Fruit fly (Drosophila melanogaster) whole organism, embryonic: ENCODE results near the gene CheA7a.
A peak's percentile ranks its signal among the peaks of the same experiment; 100 is the strongest.

Source experiments
- CG11247 ChIP-seq: fragments of 200-800 bp; sonication (Bioruptor generic); IDR thresholded peaks from 2 replicates; pipeline ENCODE4 v1.3.6; 2022; ENCODE audit warnings: missing biosample characterization, missing genetic modification characterization
- CG11398 ChIP-seq: fragments of 200-800 bp; sonication (Bioruptor generic); optimal IDR thresholded peaks from 2 replicates; lab custom pipeline; 2016; ENCODE audit warnings: missing biosample characterization, missing genetic modification characterization
- CG11504 ChIP-seq: fragments of 200-800 bp; sonication (Bioruptor generic); optimal IDR thresholded peaks from 3 replicates; lab custom pipeline; 2019; ENCODE audit warnings: missing biosample characterization, mild to moderate bottlenecking, missing genetic modification characterization, moderate library complexity
- CG13424 ChIP-seq: fragments of 200-800 bp; sonication (Bioruptor generic); optimal IDR thresholded peaks from 2 replicates; lab custom pipeline; 2019; ENCODE audit warnings: missing biosample characterization, mild to moderate bottlenecking, missing genetic modification characterization, moderate library complexity
- CG15514 ChIP-seq: fragments of 200-800 bp; sonication (Bioruptor generic); optimal IDR thresholded peaks from 3 replicates; lab custom pipeline; 2017; ENCODE audit warnings: missing biosample characterization, missing genetic modification characterization, mild to moderate bottlenecking, moderate library complexity, missing genetic modification reagents
- CG15696 ChIP-seq: fragments of 200-800 bp; sonication (Bioruptor generic); optimal IDR thresholded peaks from 2 replicates; lab custom pipeline; 2019; ENCODE audit warnings: missing biosample characterization, mild to moderate bottlenecking, missing genetic modification characterization, moderate library complexity
- CG18619 ChIP-seq: fragments of 200-800 bp; sonication (Bioruptor generic); optimal IDR thresholded peaks from 3 replicates; lab custom pipeline; 2017; ENCODE audit warnings: missing biosample characterization, mild to moderate bottlenecking, missing genetic modification characterization
- CG4424 ChIP-seq: fragments of 200-800 bp; sonication (Bioruptor generic); optimal IDR thresholded peaks from 3 replicates; lab custom pipeline; 2016; ENCODE audit warnings: missing biosample characterization, missing genetic modification characterization
- CG4617 ChIP-seq: fragments of 200-800 bp; sonication (Bioruptor generic); optimal IDR thresholded peaks from 3 replicates; lab custom pipeline; 2016; ENCODE audit warnings: missing biosample characterization, missing genetic modification characterization, borderline replicate concordance
- CG4707 ChIP-seq: fragments of 200-800 bp; sonication (Bioruptor generic); optimal IDR thresholded peaks from 2 replicates; lab custom pipeline; 2018; ENCODE audit warnings: missing biosample characterization, mild to moderate bottlenecking, missing genetic modification characterization, moderate library complexity
- CG4820 ChIP-seq: fragments of 200-800 bp; sonication (Bioruptor generic); optimal IDR thresholded peaks from 3 replicates; lab custom pipeline; 2016; ENCODE audit warnings: missing biosample characterization, missing genetic modification characterization
- CG7928 ChIP-seq: fragments of 200-800 bp; sonication (Bioruptor generic); optimal IDR thresholded peaks from 2 replicates; lab custom pipeline; 2017; ENCODE audit warnings: missing biosample characterization, mild to moderate bottlenecking, missing genetic modification characterization
- CG7963 ChIP-seq: fragments of 200-800 bp; sonication (Bioruptor generic); IDR thresholded peaks from 3 replicates; pipeline ENCODE4 v1.3.6; 2022; ENCODE audit warnings: missing biosample characterization, missing genetic modification characterization; ENCODE audit not compliant: partially characterized antibody
- CG8765 ChIP-seq: fragments of 200-800 bp; sonication (Bioruptor generic); IDR thresholded peaks from 2 replicates; pipeline ENCODE4 v1.3.6; 2022; ENCODE audit warnings: missing biosample characterization, missing genetic modification characterization
- Camta ChIP-seq: fragments of 200-800 bp; sonication (Bioruptor generic); optimal IDR thresholded peaks from 2 replicates; lab custom pipeline; 2016; ENCODE audit warnings: missing biosample characterization, missing genetic modification characterization
- Dip3 ChIP-seq: fragments of 200-800 bp; sonication (Bioruptor generic); optimal IDR thresholded peaks from 3 replicates; lab custom pipeline; 2016; ENCODE audit warnings: missing biosample characterization, missing genetic modification characterization
- Dll ChIP-seq: fragments of 200-800 bp; sonication (Bioruptor generic); IDR thresholded peaks from 4 replicates; pipeline ENCODE4 v1.3.6; 2022; ENCODE audit warnings: missing biosample characterization, missing genetic modification characterization; ENCODE audit not compliant: partially characterized antibody
- Drgx ChIP-seq: fragments of 200-800 bp; sonication (Bioruptor generic); IDR thresholded peaks from 2 replicates; pipeline ENCODE4 v1.3.6; 2022; ENCODE audit warnings: missing biosample characterization, missing genetic modification characterization
- E2f1 ChIP-seq: fragments of 200-800 bp; sonication (Bioruptor generic); IDR thresholded peaks from 2 replicates; pipeline ENCODE4 v1.3.6; 2022; ENCODE audit warnings: missing biosample characterization, missing genetic modification characterization
- Fer2 ChIP-seq: fragments of 200-800 bp; sonication (Bioruptor generic); optimal IDR thresholded peaks from 2 replicates; lab custom pipeline; 2018; ENCODE audit warnings: missing biosample characterization, mild to moderate bottlenecking, missing genetic modification characterization, moderate library complexity
- Hand ChIP-seq: fragments of 200-800 bp; sonication (Bioruptor generic); optimal IDR thresholded peaks from 2 replicates; lab custom pipeline; 2017; ENCODE audit warnings: mild to moderate bottlenecking, missing biosample characterization, missing genetic modification reagents, missing genetic modification characterization
- Meics ChIP-seq: fragments of 200-800 bp; sonication (Bioruptor generic); optimal IDR thresholded peaks from 2 replicates; lab custom pipeline; 2017; ENCODE audit warnings: missing biosample characterization, mild to moderate bottlenecking, missing genetic modification characterization
- NK7.1 ChIP-seq: fragments of 200-800 bp; sonication (Bioruptor generic); optimal IDR thresholded peaks from 3 replicates; lab custom pipeline; 2016; ENCODE audit warnings: missing biosample characterization, missing genetic modification characterization
- Nf-YB ChIP-seq: fragments of 200-800 bp; sonication (Bioruptor generic); optimal IDR thresholded peaks from 3 replicates; lab custom pipeline; 2019; ENCODE audit warnings: missing biosample characterization, mild to moderate bottlenecking, missing genetic modification characterization, moderate library complexity
- Nf-YC ChIP-seq: fragments of 200-800 bp; optimal IDR thresholded peaks from 3 replicates; lab custom pipeline; 2019; ENCODE audit warnings: missing biosample characterization, mild to moderate bottlenecking, missing genetic modification characterization, moderate library complexity
- PHDP ChIP-seq: fragments of 200-800 bp; sonication (Bioruptor generic); optimal IDR thresholded peaks from 3 replicates; lab custom pipeline; 2018; ENCODE audit warnings: missing biosample characterization, mild to moderate bottlenecking, missing genetic modification characterization, moderate library complexity
- Trl ChIP-seq, 3 experiments: fragments of >200 bp in 2 of 3; fragments of 200-800 bp in 1 of 3; sonication (Bioruptor generic) in 1 of 3; optimal IDR thresholded peaks; 2 replicates in 1 of 3; 3 replicates in 2 of 3; lab custom pipeline; 2016 to 2017; ENCODE audit warnings: missing biosample characterization in 1 of 3, missing genetic modification characterization in 1 of 3
- Vsx1 ChIP-seq: fragments of 200-800 bp; sonication (Bioruptor generic); optimal IDR thresholded peaks from 2 replicates; lab custom pipeline; 2017; ENCODE audit warnings: missing biosample characterization, mild to moderate bottlenecking, missing genetic modification characterization, missing genetic modification reagents
- ac ChIP-seq: fragments of 200-800 bp; sonication (Bioruptor generic); optimal IDR thresholded peaks from 3 replicates; lab custom pipeline; 2017; ENCODE audit warnings: missing biosample characterization, mild to moderate bottlenecking, missing genetic modification characterization
- ara ChIP-seq: fragments of 200-800 bp; sonication (Bioruptor generic); IDR thresholded peaks from 2 replicates; pipeline ENCODE4 v1.3.6; 2022; ENCODE audit warnings: missing biosample characterization, missing genetic modification characterization
- bbx ChIP-seq: fragments of 200-800 bp; sonication (Bioruptor generic); IDR thresholded peaks from 2 replicates; pipeline ENCODE4 v1.3.6; 2022; ENCODE audit warnings: missing biosample characterization, missing genetic modification characterization; ENCODE audit not compliant: partially characterized antibody
- bcd ChIP-seq: fragments of 200-800 bp; sonication (Bioruptor generic); optimal IDR thresholded peaks from 2 replicates; lab custom pipeline; 2017; ENCODE audit warnings: missing biosample characterization, mild to moderate bottlenecking, missing genetic modification characterization
- chm ChIP-seq: fragments of 200-800 bp; sonication (Bioruptor generic); IDR thresholded peaks from 2 replicates; pipeline ENCODE4 v1.3.6; 2022; ENCODE audit warnings: missing biosample characterization, missing genetic modification characterization
- exex ChIP-seq: fragments of 200-800 bp; sonication (Bioruptor generic); optimal IDR thresholded peaks from 4 replicates; lab custom pipeline; 2018; ENCODE audit warnings: missing biosample characterization, mild to moderate bottlenecking, missing genetic modification characterization, moderate library complexity
- gro ChIP-seq: fragments of 200-800 bp; sonication (Bioruptor generic); optimal IDR thresholded peaks from 2 replicates; lab custom pipeline; 2016; ENCODE audit warnings: missing biosample characterization, missing genetic modification characterization
- ind ChIP-seq: fragments of 200-800 bp; sonication (Bioruptor generic); optimal IDR thresholded peaks from 3 replicates; lab custom pipeline; 2016; ENCODE audit warnings: missing biosample characterization, missing genetic modification characterization
- lmd ChIP-seq: fragments of 200-800 bp; sonication (Bioruptor generic); IDR thresholded peaks from 2 replicates; pipeline ENCODE4 v1.3.6; 2022; ENCODE audit warnings: missing biosample characterization, missing genetic modification characterization
- odd ChIP-seq: fragments of 200-800 bp; sonication (Bioruptor generic); optimal IDR thresholded peaks from 2 replicates; lab custom pipeline; 2017; ENCODE audit warnings: missing biosample characterization, mild to moderate bottlenecking, missing genetic modification characterization
- org-1 ChIP-seq: fragments of 200-800 bp; sonication (Bioruptor generic); optimal IDR thresholded peaks from 2 replicates; lab custom pipeline; 2017; ENCODE audit warnings: missing biosample characterization, missing genetic modification characterization
- p53 ChIP-seq: fragments of 200-800 bp; sonication (Bioruptor generic); optimal IDR thresholded peaks from 2 replicates; lab custom pipeline; 2016; ENCODE audit warnings: missing biosample characterization, missing genetic modification characterization
- ranshi ChIP-seq: fragments of 200-800 bp; sonication (Bioruptor generic); IDR thresholded peaks from 2 replicates; pipeline ENCODE4 v1.3.6; 2022; ENCODE audit warnings: missing biosample characterization, missing genetic modification characterization
- ro ChIP-seq: fragments of 200-800 bp; sonication (Bioruptor generic); IDR thresholded peaks from 2 replicates; pipeline ENCODE4 v1.3.6; 2022; ENCODE audit warnings: missing biosample characterization, missing genetic modification characterization
- so ChIP-seq: fragments of 200-800 bp; sonication (Bioruptor generic); IDR thresholded peaks from 3 replicates; pipeline ENCODE4 v1.3.6; 2022; ENCODE audit warnings: missing biosample characterization, missing genetic modification characterization
- sqz ChIP-seq: fragments of 200-800 bp; sonication (Bioruptor generic); optimal IDR thresholded peaks from 3 replicates; lab custom pipeline; 2018; ENCODE audit warnings: missing biosample characterization, mild to moderate bottlenecking, missing genetic modification characterization
- stc ChIP-seq: fragments of 200-800 bp; sonication (Bioruptor generic); IDR thresholded peaks from 2 replicates; pipeline ENCODE4 v1.3.6; 2022; ENCODE audit warnings: missing biosample characterization, missing genetic modification characterization
- stwl ChIP-seq: fragments of 200-800 bp; sonication (Bioruptor generic); optimal IDR thresholded peaks from 3 replicates; lab custom pipeline; 2018; ENCODE audit warnings: missing biosample characterization, mild to moderate bottlenecking, missing genetic modification characterization, moderate library complexity
- tap ChIP-seq: fragments of 200-800 bp; optimal IDR thresholded peaks from 3 replicates; lab custom pipeline; 2019; ENCODE audit warnings: missing biosample characterization, mild to moderate bottlenecking, missing genetic modification characterization, moderate library complexity
- tgo ChIP-seq: fragments of 200-800 bp; sonication (Bioruptor generic); IDR thresholded peaks from 3 replicates; pipeline ENCODE4 v1.3.6; 2022; ENCODE audit warnings: missing biosample characterization, missing genetic modification characterization
- tna ChIP-seq: fragments of 200-800 bp; sonication (Bioruptor generic); IDR thresholded peaks from 2 replicates; pipeline ENCODE4 v1.3.6; 2022; ENCODE audit warnings: missing biosample characterization, missing genetic modification characterization; ENCODE audit not compliant: partially characterized antibody
- wor ChIP-seq: fragments of 200-800 bp; sonication (Bioruptor generic); IDR thresholded peaks from 2 replicates; pipeline ENCODE4 v1.3.6; 2022; ENCODE audit warnings: missing biosample characterization, missing genetic modification characterization

The CheA7a gene

dm6 chrX:7338538-7338937 is 39.4 kb upstream of the CheA7a start (continued):
- TF ChIP-seq gro (GFP tag; lab: Kevin White, UChicago) (peak; percentile 46), org-1 (GFP tag; lab: Kevin White, UChicago) (peak; percentile 65), Trl (optimal IDR thresholded peaks at IDR 0.05; lab: Kevin White, UChicago) (no peak), Trl (GFP tag; optimal IDR thresholded peaks at IDR 0.05; lab: Kevin White, UChicago) (peak; percentile 69), CG11398 (GFP tag; lab: Kevin White, UChicago) (peak; percentile 9), E2f1 (GFP tag; lab: Robert Waterston, UW) (no peak), Vsx1 (GFP tag; lab: Kevin White, UChicago) (peak; percentile 15), stwl (tag; lab: Kevin White, UChicago) (no peak), NK7.1 (GFP tag; lab: Kevin White, UChicago) (peak; percentile 47), CG4707 (peak; percentile 60), Nf-YB (GFP tag; lab: Kevin White, UChicago) (peak; percentile 46), CG7963 (GFP tag; lab: Robert Waterston, UW) (no peak), tgo (GFP tag; lab: Robert Waterston, UW) (peak; percentile 34; the same call in 1 of the 3 replicates), Meics (GFP tag; lab: Kevin White, UChicago) (peak; percentile 57), PHDP (peak; percentile 77), Fer2 (tag; lab: Kevin White, UChicago) (peak; percentile 53), tna (GFP tag; lab: Robert Waterston, UW) (no peak), CG15514 (peak; percentile 44), Dip3 (GFP tag; lab: Kevin White, UChicago) (no peak), Drgx (GFP tag; lab: Robert Waterston, UW) (no peak), Nf-YC (tag; lab: Kevin White, UChicago) (peak; percentile 36), CG7928 (GFP tag; lab: Kevin White, UChicago) (no peak), ro (GFP tag; lab: Robert Waterston, UW) (no peak), CG11504 (tag; lab: Kevin White, UChicago) (peak; percentile 80), CG4424 (GFP tag; lab: Kevin White, UChicago) (peak; percentile 57), CG18619 (GFP tag; lab: Kevin White, UChicago) (peak; percentile 42), p53 (GFP tag; lab: Kevin White, UChicago) (peak; percentile 21), Dll (GFP tag; lab: Robert Waterston, UW) (no peak), stc (GFP tag; lab: Robert Waterston, UW) (peak; percentile 50; the same call in 1 of the 2 replicates), exex (tag; lab: Kevin White, UChicago) (peak; percentile 18), CG4617 (peak; percentile 21), odd (GFP tag; lab: Kevin White, UChicago) (peak; percentile 61), CG8765 (GFP tag; lab: Robert Waterston, UW) (no peak), bcd (GFP tag; lab: Kevin White, UChicago) (peak; percentile 34), Hand (GFP tag; lab: Kevin White, UChicago) (peak; percentile 39), ac (GFP tag; lab: Kevin White, UChicago) (no peak), CG4820 (GFP tag; lab: Kevin White, UChicago) (peak; percentile 27), ara (GFP tag; lab: Robert Waterston, UW) (no peak), so (GFP tag; lab: Robert Waterston, UW) (peak; percentile 69; the same call in 2 of the 3 replicates), tap (tag; lab: Kevin White, UChicago) (peak; percentile 54), lmd (GFP tag; lab: Robert Waterston, UW) (peak; percentile 61), sqz (GFP tag; lab: Kevin White, UChicago) (peak; percentile 5), CG13424 (tag; lab: Kevin White, UChicago) (peak; percentile 75), CG11247 (no peak), chm (no peak), CG15696 (tag; lab: Kevin White, UChicago) (peak; percentile 37), bbx (GFP tag; lab: Robert Waterston, UW) (no peak), wor (GFP tag; lab: Robert Waterston, UW) (no peak; the same call in 1 of the 2 replicates), Camta (GFP tag; lab: Kevin White, UChicago) (peak; percentile 57), ind (GFP tag; lab: Kevin White, UChicago) (peak; percentile 49), ranshi (peak; percentile 36; the same call in 1 of the 2 replicates)
